Fruit fly (Drosophila melanogaster): ENCODE measurements around the gene CG32573.
A peak's percentile ranks its signal among the peaks of the same experiment; 100 is the strongest.

CG32573 gene

dm6 chrX:16651098-16651497 is at the start of gene CG32573, which contains the start of gene CG42512:
Gene CG32573 (plus strand): TSS chrX:16651376.
Gene CG42512 (plus strand): TSS chrX:16651376.
- TF ChIP-seq CG4496 (GFP tag; IDR thresholded peaks at IDR 0.05) (no peak), CG34367 (tag; optimal IDR thresholded peaks at IDR 0.05) (no peak), CG15710 (tag; optimal IDR thresholded peaks at IDR 0.05) (no peak), CG8301 (tag; optimal IDR thresholded peaks at IDR 0.05) (no peak), CG12605 (GFP tag; IDR thresholded peaks at IDR 0.05) (no peak), gl (tag; optimal IDR thresholded peaks at IDR 0.05) (no peak), CG14655 (GFP tag; optimal IDR thresholded peaks at IDR 0.05) (no peak), CG17806 (tag; optimal IDR thresholded peaks at IDR 0.05) (no peak), fd96Ca (GFP tag; IDR thresholded peaks at IDR 0.05) (no peak), CG8159 (tag; optimal IDR thresholded peaks at IDR 0.05) (no peak), Pif1B (GFP tag; optimal IDR thresholded peaks at IDR 0.05) (no peak), D1 (tag; optimal IDR thresholded peaks at IDR 0.05) (no peak), rn (GFP tag; IDR thresholded peaks at IDR 0.05) (no peak), CG13204 (GFP tag; optimal IDR thresholded peaks at IDR 0.05) (no peak), Snoo (tag; optimal IDR thresholded peaks at IDR 0.05) (no peak)

dm6 chrX:16607828-16608227 is 43.3 kb upstream of the CG32573 start:
- TF ChIP-seq CG4496 (GFP tag; IDR thresholded peaks at IDR 0.05): no peak
- no peak for TF ChIP-seq CG12605 (GFP tag; IDR thresholded peaks at IDR 0.05)
- no peak for TF ChIP-seq CG17806 (tag; optimal IDR thresholded peaks at IDR 0.05)
- TF ChIP-seq rn (GFP tag; IDR thresholded peaks at IDR 0.05): no peak
- TF ChIP-seq CG14655 (GFP tag; optimal IDR thresholded peaks at IDR 0.05): no peak
- TF ChIP-seq D1 (tag; optimal IDR thresholded peaks at IDR 0.05): no peak
- no peak for TF ChIP-seq CG8159 (tag; optimal IDR thresholded peaks at IDR 0.05)
- no peak for TF ChIP-seq fd96Ca (GFP tag; IDR thresholded peaks at IDR 0.05)
- TF ChIP-seq CG32121 (GFP tag; IDR thresholded peaks at IDR 0.05): no peak
- peak; percentile 37 for TF ChIP-seq EcR (GFP tag; optimal IDR thresholded peaks at IDR 0.05)
- TF ChIP-seq Pif1A (GFP tag; optimal IDR thresholded peaks at IDR 0.05): no peak
- TF ChIP-seq Ets98B (GFP tag; IDR thresholded peaks at IDR 0.05): no peak
- TF ChIP-seq CG34367 (tag; optimal IDR thresholded peaks at IDR 0.05): no peak
- no peak for TF ChIP-seq Pif1B (GFP tag; optimal IDR thresholded peaks at IDR 0.05)
- peak; percentile 0 for TF ChIP-seq CG13204 (GFP tag; optimal IDR thresholded peaks at IDR 0.05)
- TF ChIP-seq CG15710 (tag; optimal IDR thresholded peaks at IDR 0.05): no peak
- TF ChIP-seq CG8301 (tag; optimal IDR thresholded peaks at IDR 0.05): no peak

- TF ChIP-seq EcR (GFP tag; optimal IDR thresholded peaks at IDR 0.05) (peak; percentile 21), CG15710 (tag; optimal IDR thresholded peaks at IDR 0.05) (no peak), CG13204 (GFP tag; optimal IDR thresholded peaks at IDR 0.05) (peak; percentile 40), CG10348 (GFP tag; IDR thresholded peaks at IDR 0.05) (no peak), CG4496 (GFP tag; IDR thresholded peaks at IDR 0.05) (no peak)
These were observed 40.5 kb upstream of the CG32573 start, which contains the start of gene mbt for dm6 chrX:16610601-16611058. Gene mbt (plus strand): TSS chrX:16610685.

- TF ChIP-seq CG13204 (GFP tag; optimal IDR thresholded peaks at IDR 0.05) (no peak), Ets98B (GFP tag; IDR thresholded peaks at IDR 0.05) (no peak), Snoo (tag; optimal IDR thresholded peaks at IDR 0.05) (no peak), fd96Ca (GFP tag; IDR thresholded peaks at IDR 0.05) (no peak), CG17806 (tag; optimal IDR thresholded peaks at IDR 0.05) (no peak), CG14655 (GFP tag; optimal IDR thresholded peaks at IDR 0.05) (no peak), CG32121 (GFP tag; IDR thresholded peaks at IDR 0.05) (no peak), gl (tag; optimal IDR thresholded peaks at IDR 0.05) (no peak), rn (GFP tag; IDR thresholded peaks at IDR 0.05) (no peak), CG34367 (tag; optimal IDR thresholded peaks at IDR 0.05) (no peak), Pif1A (GFP tag; optimal IDR thresholded peaks at IDR 0.05) (no peak), CG8159 (tag; optimal IDR thresholded peaks at IDR 0.05) (no peak)
These were observed 34.1 kb upstream of the CG32573 start for dm6 chrX:16616773-16617738.

- TF ChIP-seq CG12605 (GFP tag; IDR thresholded peaks at IDR 0.05) (no peak), rn (GFP tag; IDR thresholded peaks at IDR 0.05) (no peak), CG9948 (tag; optimal IDR thresholded peaks at IDR 0.05) (no peak), gl (tag; optimal IDR thresholded peaks at IDR 0.05) (no peak), D1 (tag; optimal IDR thresholded peaks at IDR 0.05) (no peak), EcR (GFP tag; optimal IDR thresholded peaks at IDR 0.05) (no peak)
These were observed 32.5 kb upstream of the CG32573 start for dm6 chrX:16618724-16619123.

dm6 chrX:16621462-16621861 is 29.7 kb upstream of the CG32573 start, which contains the start of gene CG9782:
Gene CG9782 (minus strand): TSS chrX:16621589.
- TF ChIP-seq D1 (tag; optimal IDR thresholded peaks at IDR 0.05) (no peak), CG13204 (GFP tag; optimal IDR thresholded peaks at IDR 0.05) (peak; percentile 99), Pif1A (GFP tag; optimal IDR thresholded peaks at IDR 0.05) (no peak), EcR (GFP tag; optimal IDR thresholded peaks at IDR 0.05) (peak; percentile 62), CG32121 (GFP tag; IDR thresholded peaks at IDR 0.05) (no peak), CG17806 (tag; optimal IDR thresholded peaks at IDR 0.05) (no peak), Snoo (tag; optimal IDR thresholded peaks at IDR 0.05) (no peak), Pif1B (GFP tag; optimal IDR thresholded peaks at IDR 0.05) (no peak), CG8159 (tag; optimal IDR thresholded peaks at IDR 0.05) (no peak), CG14655 (GFP tag; optimal IDR thresholded peaks at IDR 0.05) (no peak), CG12605 (GFP tag; IDR thresholded peaks at IDR 0.05) (no peak), gl (tag; optimal IDR thresholded peaks at IDR 0.05) (no peak), CG4496 (GFP tag; IDR thresholded peaks at IDR 0.05) (peak; percentile 33; the same call in 1 of the 3 replicates), CG34367 (tag; optimal IDR thresholded peaks at IDR 0.05) (no peak), CG9948 (tag; optimal IDR thresholded peaks at IDR 0.05) (no peak), Ets98B (GFP tag; IDR thresholded peaks at IDR 0.05) (peak; percentile 32; the same call in 1 of the 2 replicates)
